Worm (Caenorhabditis elegans): ENCODE measurements around the gene srx-24.

ce11 chrV:2706379-2706778, 43.5 kb downstream of the srx-24 start:
- TF ChIP-seq ces-1 (GFP tag; optimal IDR thresholded peaks at IDR 0.05) (no peak), unc-62 (GFP tag; optimal IDR thresholded peaks at IDR 0.05) (no peak), snpc-4 (tag; optimal IDR thresholded peaks at IDR 0.05) (no peak), elt-1 (tag; optimal IDR thresholded peaks at IDR 0.05; ENCODE audit: borderline replicate concordance, insufficient read depth) (no peak), lin-13 (tag; optimal IDR thresholded peaks at IDR 0.05) (no peak), tbx-8 (GFP tag; optimal IDR thresholded peaks at IDR 0.05) (no peak), unc-39 (tag; optimal IDR thresholded peaks at IDR 0.05) (no peak), unc-120 (tag; optimal IDR thresholded peaks at IDR 0.05; ENCODE audit: poor library complexity, severe bottlenecking) (no peak)

Data from whole organism, mixed stage, embryonic.